Worm (Caenorhabditis elegans): ENCODE results near the gene cisd-3.1.

The cisd-3.1 gene

DNA sequence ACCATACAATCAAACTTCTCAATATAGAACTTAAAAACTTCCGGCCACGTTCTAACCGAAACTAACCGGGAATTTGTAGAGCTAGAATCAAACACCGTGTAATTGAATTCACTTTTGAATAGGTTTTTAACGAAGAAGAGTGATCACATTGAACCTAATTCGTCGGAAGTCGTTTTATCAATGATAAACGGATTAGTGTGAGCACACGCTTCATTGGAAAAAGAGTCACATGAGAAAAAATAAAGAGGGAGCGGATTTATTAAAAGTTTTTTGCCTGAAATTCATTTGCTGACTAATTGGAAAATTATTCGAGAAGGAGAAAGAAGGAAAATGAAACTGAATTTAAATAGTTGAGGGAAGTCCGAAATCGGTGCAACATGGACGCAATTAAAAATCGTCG is 47.0 kb upstream of the cisd-3.1 start:
- no peak for TF ChIP-seq mec-3 (tag; optimal IDR thresholded peaks at IDR 0.05; ENCODE audit: borderline replicate concordance)
- no peak for TF ChIP-seq C38D4.7 (GFP tag; optimal IDR thresholded peaks at IDR 0.05)
- TF ChIP-seq hlh-6 (tag; optimal IDR thresholded peaks at IDR 0.05) = no peak
- TF ChIP-seq ceh-45 (GFP tag; IDR thresholded peaks at IDR 0.05) = no peak
- no peak for TF ChIP-seq T23F11.4 (GFP tag; optimal IDR thresholded peaks at IDR 0.05)
- TF ChIP-seq ceh-14 (tag; optimal IDR thresholded peaks at IDR 0.05) = no peak
- no peak for TF ChIP-seq hlh-30 (tag; optimal IDR thresholded peaks at IDR 0.05; ENCODE audit: insufficient read depth)
- no peak for TF ChIP-seq pha-4 (tag; optimal IDR thresholded peaks at IDR 0.05)
- TF ChIP-seq hlh-13 (GFP tag; optimal IDR thresholded peaks at IDR 0.05) = no peak
- TF ChIP-seq tbx-7 (tag; optimal IDR thresholded peaks at IDR 0.05) = no peak
- no peak for TF ChIP-seq ceh-2 (tag; optimal IDR thresholded peaks at IDR 0.05)

DNA sequence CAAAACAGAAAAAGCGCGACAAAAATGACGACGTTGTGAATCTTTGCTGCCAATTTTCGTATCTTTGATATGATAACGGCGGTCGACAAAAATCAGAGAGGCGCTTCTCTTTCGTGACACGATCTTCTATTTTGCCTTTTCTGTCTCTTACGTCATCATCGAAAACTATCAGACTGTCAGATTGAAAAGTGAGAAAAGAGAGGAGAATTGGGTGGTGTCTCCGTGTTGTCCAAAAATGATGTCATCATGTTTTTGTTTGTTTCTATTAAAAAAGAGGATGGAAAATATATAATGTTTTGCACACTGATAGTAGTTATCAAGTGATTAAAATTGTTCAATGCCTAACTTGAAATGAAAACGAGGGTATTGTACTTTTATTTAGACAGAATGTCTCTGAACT is 46.6 kb upstream of the cisd-3.1 start:
- TF ChIP-seq eyg-1 (tag; optimal IDR thresholded peaks at IDR 0.05) = no peak
- TF ChIP-seq ahr-1 (tag; optimal IDR thresholded peaks at IDR 0.05) = no peak
- no peak for TF ChIP-seq gmeb-2 (tag; optimal IDR thresholded peaks at IDR 0.05)
- no peak for TF ChIP-seq unc-86 (tag; optimal IDR thresholded peaks at IDR 0.05)
- TF ChIP-seq fkh-6 (tag; optimal IDR thresholded peaks at IDR 0.05) = no peak
- no peak for TF ChIP-seq fkh-10 (GFP tag; optimal IDR thresholded peaks at IDR 0.05)
- TF ChIP-seq hlh-15 (tag; optimal IDR thresholded peaks at IDR 0.05) = no peak
- TF ChIP-seq syd-9 (tag; optimal IDR thresholded peaks at IDR 0.05) = no peak
- TF ChIP-seq pag-3 (tag; optimal IDR thresholded peaks at IDR 0.05; ENCODE audit: borderline replicate concordance) = no peak
- TF ChIP-seq rnt-1 (tag; optimal IDR thresholded peaks at IDR 0.05) = no peak
- no peak for TF ChIP-seq ceh-19 (GFP tag; optimal IDR thresholded peaks at IDR 0.05)
- TF ChIP-seq hlh-30 (tag; optimal IDR thresholded peaks at IDR 0.05; ENCODE audit: insufficient read depth) = no peak
- no peak for TF ChIP-seq hlh-13 (GFP tag; optimal IDR thresholded peaks at IDR 0.05)
- no peak for TF ChIP-seq sox-4 (tag; optimal IDR thresholded peaks at IDR 0.05)
- no peak for TF ChIP-seq elt-4 (tag; optimal IDR thresholded peaks at IDR 0.05)
- no peak for TF ChIP-seq hlh-6 (tag; optimal IDR thresholded peaks at IDR 0.05)
- TF ChIP-seq tbx-2 (tag; optimal IDR thresholded peaks at IDR 0.05) = no peak
- no peak for TF ChIP-seq K02D7.2 (tag; optimal IDR thresholded peaks at IDR 0.05)

- TF ChIP-seq pha-4 (tag; optimal IDR thresholded peaks at IDR 0.05) (no peak), unc-42 (tag; optimal IDR thresholded peaks at IDR 0.05) (no peak), ceh-30 (tag; optimal IDR thresholded peaks at IDR 0.05) (no peak)
Observed at ce11 chrIII:4498938-4499337, 43.7 kb upstream of the cisd-3.1 start, which contains the start of the genes C07G2.5 and atf-7. Gene C07G2.5 (minus strand): TSS chrIII:4499038. Gene atf-7 (minus strand): TSS chrIII:4499045.

- TF ChIP-seq eyg-1 (tag; optimal IDR thresholded peaks at IDR 0.05) (no peak), elt-2 (tag; optimal IDR thresholded peaks at IDR 0.05) (peak; percentile 67), unc-55 (GFP tag; optimal IDR thresholded peaks at IDR 0.05) (peak; percentile 49), K02D7.2 (tag; optimal IDR thresholded peaks at IDR 0.05) (no peak), hlh-30 (tag; optimal IDR thresholded peaks at IDR 0.05; ENCODE audit: insufficient read depth) (peak; percentile 52)
Observed at ce11 chrIII:4502559-4503240, 40.0 kb upstream of the cisd-3.1 start.

ce11 chrIII:4504358-4504757 is 38.3 kb upstream of the cisd-3.1 start:
- TF ChIP-seq ceh-31 (tag; optimal IDR thresholded peaks at IDR 0.05) (peak; percentile 39), nfya-1 (tag; optimal IDR thresholded peaks at IDR 0.05) (peak; percentile 4), ceh-19 (GFP tag; optimal IDR thresholded peaks at IDR 0.05) (no peak), ceh-6 (GFP tag; optimal IDR thresholded peaks at IDR 0.05) (no peak), fax-1 (tag; optimal IDR thresholded peaks at IDR 0.05) (no peak), Y22D7AL.16 (tag; optimal IDR thresholded peaks at IDR 0.05) (no peak), tbx-2 (tag; optimal IDR thresholded peaks at IDR 0.05) (peak; percentile 26), nhr-232 (tag; optimal IDR thresholded peaks at IDR 0.05) (no peak), tbx-7 (tag; optimal IDR thresholded peaks at IDR 0.05) (no peak), K09A11.1 (tag; optimal IDR thresholded peaks at IDR 0.05; ENCODE audit: insufficient read depth) (peak; percentile 28), unc-42 (tag; optimal IDR thresholded peaks at IDR 0.05) (peak; percentile 11), unc-3 (GFP tag; conservative IDR thresholded peaks at IDR 0.05) (no peak), unc-3 (tag; optimal IDR thresholded peaks at IDR 0.05) (no peak), rnt-1 (tag; optimal IDR thresholded peaks at IDR 0.05) (peak; percentile 23), ceh-18 (tag; optimal IDR thresholded peaks at IDR 0.05) (peak; percentile 41), fkh-6 (tag; optimal IDR thresholded peaks at IDR 0.05) (no peak), ceh-48 (tag; optimal IDR thresholded peaks at IDR 0.05) (no peak)

Data from whole organism, late embryonic.